Fruit fly (Drosophila melanogaster) whole organism, embryonic: ENCODE measurements around the gene Nepl14.

Experiments used
- Ada2b ChIP-seq: fragments of 200-800 bp; sonication (Bioruptor generic); IDR thresholded peaks from 2 replicates; pipeline ENCODE4 v1.3.6; 2022; ENCODE audit warnings: missing biosample characterization, missing genetic modification characterization
- Atf-2 ChIP-seq: fragments of 200-800 bp; sonication (Bioruptor generic); optimal IDR thresholded peaks from 2 replicates; lab custom pipeline; 2016; ENCODE audit warnings: missing biosample characterization, missing genetic modification characterization
- Awh ChIP-seq: fragments of 200-800 bp; sonication (Bioruptor generic); IDR thresholded peaks from 2 replicates; pipeline ENCODE4, ENCODE4 v1.3.6; 2022; ENCODE audit warnings: missing biosample characterization, missing genetic modification characterization
- CG11696 ChIP-seq: fragments of 200-800 bp; sonication (Bioruptor generic); IDR thresholded peaks from 2 replicates; pipeline ENCODE4 v1.3.6; 2022; ENCODE audit warnings: missing biosample characterization, missing genetic modification characterization
- CG1233 ChIP-seq: fragments of 200-800 bp; sonication (Bioruptor generic); optimal IDR thresholded peaks from 4 replicates; lab custom pipeline; 2018; ENCODE audit warnings: missing biosample characterization, mild to moderate bottlenecking, missing genetic modification characterization
- CG14710 ChIP-seq: fragments of 200-800 bp; sonication (Bioruptor generic); optimal IDR thresholded peaks from 3 replicates; lab custom pipeline; 2019; ENCODE audit warnings: missing biosample characterization, mild to moderate bottlenecking, missing genetic modification characterization, moderate library complexity
- CG14860 ChIP-seq: fragments of 200-800 bp; sonication (Bioruptor generic); IDR thresholded peaks from 3 replicates; pipeline ENCODE4 v1.3.6; 2022; ENCODE audit warnings: missing biosample characterization, missing genetic modification characterization; ENCODE audit not compliant: partially characterized antibody
- CG15269 ChIP-seq: fragments of 200-800 bp; sonication (Bioruptor generic); optimal IDR thresholded peaks from 2 replicates; lab custom pipeline; 2018; ENCODE audit warnings: missing biosample characterization, mild to moderate bottlenecking, missing genetic modification characterization, moderate library complexity
- CG2129 ChIP-seq: fragments of 200-800 bp; sonication (Bioruptor generic); IDR thresholded peaks from 2 replicates; pipeline ENCODE4 v1.3.6; 2022; ENCODE audit warnings: missing biosample characterization, missing genetic modification characterization; ENCODE audit not compliant: partially characterized antibody
- CG4404 ChIP-seq: fragments of 200-800 bp; sonication (Bioruptor generic); IDR thresholded peaks from 2 replicates; pipeline ENCODE4 v1.3.6; 2022; ENCODE audit warnings: missing biosample characterization, missing genetic modification characterization
- CG4424 ChIP-seq: fragments of 200-800 bp; sonication (Bioruptor generic); optimal IDR thresholded peaks from 3 replicates; lab custom pipeline; 2016; ENCODE audit warnings: missing biosample characterization, missing genetic modification characterization
- CG4820 ChIP-seq: fragments of 200-800 bp; sonication (Bioruptor generic); optimal IDR thresholded peaks from 3 replicates; lab custom pipeline; 2016; ENCODE audit warnings: missing biosample characterization, missing genetic modification characterization
- CG7357 ChIP-seq: fragments of 200-800 bp; sonication (Bioruptor generic); IDR thresholded peaks from 3 replicates; pipeline ENCODE4 v1.3.6; 2022; ENCODE audit warnings: missing biosample characterization, missing genetic modification characterization
- CG7372 ChIP-seq: fragments of 200-800 bp; sonication (Bioruptor generic); IDR thresholded peaks from 2 replicates; pipeline ENCODE4 v1.3.6; 2022; ENCODE audit warnings: missing biosample characterization, missing genetic modification characterization
- CG7556 ChIP-seq: fragments of 200-800 bp; sonication (Bioruptor generic); optimal IDR thresholded peaks from 2 replicates; lab custom pipeline; 2017; ENCODE audit warnings: missing biosample characterization, mild to moderate bottlenecking, missing genetic modification characterization
- CG8290 ChIP-seq, 3 experiments: fragments of 200-800 bp; sonication (Bioruptor generic); optimal IDR thresholded peaks; 2 replicates each; lab custom pipeline; 2016 to 2019; ENCODE audit warnings: missing biosample characterization in 3 of 3, missing genetic modification characterization in 3 of 3, mild to moderate bottlenecking in 2 of 3, moderate library complexity in 1 of 3
- D19B ChIP-seq: fragments of 200-800 bp; sonication (Bioruptor generic); optimal IDR thresholded peaks from 2 replicates; lab custom pipeline; 2017; ENCODE audit warnings: missing biosample characterization, mild to moderate bottlenecking, missing genetic modification characterization
- Dad ChIP-seq: fragments of 200-800 bp; sonication (Bioruptor generic); optimal IDR thresholded peaks from 3 replicates; lab custom pipeline; 2016; ENCODE audit warnings: missing biosample characterization, missing genetic modification characterization
- Dp ChIP-seq: fragments of 200-800 bp; sonication (Bioruptor generic); optimal IDR thresholded peaks from 2 replicates; lab custom pipeline; 2018; ENCODE audit warnings: missing biosample characterization, mild to moderate bottlenecking, missing genetic modification characterization, moderate library complexity
- Fer3 ChIP-seq: fragments of 200-800 bp; sonication (Bioruptor generic); optimal IDR thresholded peaks from 2 replicates; lab custom pipeline; 2018; ENCODE audit warnings: missing biosample characterization, mild to moderate bottlenecking, missing genetic modification characterization, moderate library complexity
- HLHmδ ChIP-seq: fragments of 200-800 bp; sonication (Bioruptor generic); optimal IDR thresholded peaks from 2 replicates; lab custom pipeline; 2018; ENCODE audit warnings: missing biosample characterization, mild to moderate bottlenecking, missing genetic modification characterization, moderate library complexity
- Hr51 ChIP-seq, 2 experiments: fragments of 200-800 bp; sonication (Bioruptor generic); optimal IDR thresholded peaks; 2 replicates in 1 of 2; 3 replicates in 1 of 2; lab custom pipeline; 2016 to 2018; ENCODE audit warnings: missing biosample characterization in 2 of 2, missing genetic modification characterization in 2 of 2, mild to moderate bottlenecking in 1 of 2, moderate library complexity in 1 of 2
- Meics ChIP-seq: fragments of 200-800 bp; sonication (Bioruptor generic); optimal IDR thresholded peaks from 2 replicates; lab custom pipeline; 2017; ENCODE audit warnings: missing biosample characterization, mild to moderate bottlenecking, missing genetic modification characterization
- Mrtf ChIP-seq: fragments of 200-800 bp; sonication (Bioruptor generic); IDR thresholded peaks from 3 replicates; pipeline ENCODE4 v1.3.6; 2022; ENCODE audit warnings: missing biosample characterization, missing genetic modification characterization
- NFAT ChIP-seq: fragments of 200-800 bp; sonication (Bioruptor generic); IDR thresholded peaks from 2 replicates; pipeline ENCODE4 v1.3.6; 2022; ENCODE audit warnings: missing biosample characterization, missing genetic modification characterization
- NK7.1 ChIP-seq: fragments of 200-800 bp; sonication (Bioruptor generic); optimal IDR thresholded peaks from 3 replicates; lab custom pipeline; 2016; ENCODE audit warnings: missing biosample characterization, missing genetic modification characterization
- Oli ChIP-seq: fragments of 200-800 bp; sonication (Bioruptor generic); optimal IDR thresholded peaks from 2 replicates; lab custom pipeline; 2018; ENCODE audit warnings: missing biosample characterization, mild to moderate bottlenecking, missing genetic modification characterization, moderate library complexity
- Pdp1 ChIP-seq, 2 experiments: fragments of 200-800 bp; sonication (Bioruptor generic); optimal IDR thresholded peaks; 3 replicates each; lab custom pipeline; 2016; ENCODE audit warnings: missing biosample characterization in 2 of 2, missing genetic modification characterization in 2 of 2, mild to moderate bottlenecking in 1 of 2, moderate library complexity in 1 of 2
- Six4 ChIP-seq: fragments of 200-800 bp; sonication (Bioruptor generic); optimal IDR thresholded peaks from 2 replicates; lab custom pipeline; 2016; ENCODE audit warnings: missing biosample characterization, missing genetic modification characterization
- Sry-β ChIP-seq: fragments of 200-800 bp; sonication (Bioruptor generic); optimal IDR thresholded peaks from 2 replicates; lab custom pipeline; 2018; ENCODE audit warnings: missing biosample characterization, mild to moderate bottlenecking, missing genetic modification characterization, moderate library complexity
- ase ChIP-seq: fragments of 200-800 bp; sonication (Bioruptor generic); IDR thresholded peaks from 3 replicates; pipeline ENCODE4 v1.3.6; 2022; ENCODE audit warnings: missing biosample characterization, missing genetic modification characterization
- bcd ChIP-seq: fragments of 200-800 bp; sonication (Bioruptor generic); optimal IDR thresholded peaks from 2 replicates; lab custom pipeline; 2017; ENCODE audit warnings: missing biosample characterization, mild to moderate bottlenecking, missing genetic modification characterization
- btn ChIP-seq: fragments of 200-800 bp; sonication (Bioruptor generic); optimal IDR thresholded peaks from 2 replicates; lab custom pipeline; 2016; ENCODE audit warnings: missing biosample characterization, missing genetic modification characterization
- chn ChIP-seq: fragments of 200-800 bp; sonication (Bioruptor generic); optimal IDR thresholded peaks from 2 replicates; lab custom pipeline; 2016; ENCODE audit warnings: missing biosample characterization, missing genetic modification characterization
- crc ChIP-seq: fragments of 200-800 bp; sonication (Bioruptor generic); optimal IDR thresholded peaks from 2 replicates; lab custom pipeline; 2016; ENCODE audit warnings: missing biosample characterization, missing genetic modification characterization
- ewg ChIP-seq: fragments of 200-800 bp; sonication (Bioruptor generic); optimal IDR thresholded peaks from 3 replicates; lab custom pipeline; 2017; ENCODE audit warnings: mild to moderate bottlenecking, missing biosample characterization, missing genetic modification reagents, missing genetic modification characterization
- fd64A ChIP-seq: fragments of 200-800 bp; sonication (Bioruptor generic); optimal IDR thresholded peaks from 3 replicates; lab custom pipeline; 2018; ENCODE audit warnings: missing biosample characterization, mild to moderate bottlenecking, missing genetic modification characterization
- gce ChIP-seq: fragments of 200-800 bp; sonication (Bioruptor generic); IDR thresholded peaks from 3 replicates; pipeline ENCODE4 v1.3.6; 2022; ENCODE audit warnings: missing biosample characterization, missing genetic modification characterization
- hth ChIP-seq: fragments of >200 bp; optimal IDR thresholded peaks from 2 replicates; lab custom pipeline; 2017; ENCODE audit warnings: inconsistent platforms
- inv ChIP-seq: fragments of 200-800 bp; sonication (Bioruptor generic); IDR thresholded peaks from 2 replicates; pipeline ENCODE4 v1.3.6; 2022; ENCODE audit warnings: missing biosample characterization, missing genetic modification characterization; ENCODE audit not compliant: partially characterized antibody
- lilli ChIP-seq: fragments of 200-800 bp; sonication (Bioruptor generic); optimal IDR thresholded peaks from 3 replicates; lab custom pipeline; 2016; ENCODE audit warnings: missing biosample characterization, missing genetic modification characterization
- nom ChIP-seq: fragments of 200-800 bp; sonication (Bioruptor generic); optimal IDR thresholded peaks from 2 replicates; lab custom pipeline; 2017; ENCODE audit warnings: missing biosample characterization, missing genetic modification characterization, mild to moderate bottlenecking, moderate library complexity, missing genetic modification reagents
- pb ChIP-seq: fragments of 200-800 bp; sonication (Bioruptor generic); optimal IDR thresholded peaks from 3 replicates; lab custom pipeline; 2016; ENCODE audit warnings: missing biosample characterization, missing genetic modification characterization
- ranshi ChIP-seq: fragments of 200-800 bp; sonication (Bioruptor generic); IDR thresholded peaks from 2 replicates; pipeline ENCODE4 v1.3.6; 2022; ENCODE audit warnings: missing biosample characterization, missing genetic modification characterization
- scrt ChIP-seq: fragments of 200-800 bp; sonication (Bioruptor generic); optimal IDR thresholded peaks from 2 replicates; lab custom pipeline; 2018; ENCODE audit warnings: missing biosample characterization, mild to moderate bottlenecking, missing genetic modification characterization, moderate library complexity
- sens ChIP-seq: fragments of 200-800 bp; sonication (Bioruptor generic); peaks from one replicate; lab custom pipeline; 2016; ENCODE audit warnings: missing biosample characterization, missing genetic modification characterization
- stc ChIP-seq: fragments of 200-800 bp; sonication (Bioruptor generic); IDR thresholded peaks from 2 replicates; pipeline ENCODE4 v1.3.6; 2022; ENCODE audit warnings: missing biosample characterization, missing genetic modification characterization
- stwl ChIP-seq: fragments of 200-800 bp; sonication (Bioruptor generic); optimal IDR thresholded peaks from 3 replicates; lab custom pipeline; 2018; ENCODE audit warnings: missing biosample characterization, mild to moderate bottlenecking, missing genetic modification characterization, moderate library complexity
- tna ChIP-seq: fragments of 200-800 bp; sonication (Bioruptor generic); IDR thresholded peaks from 2 replicates; pipeline ENCODE4 v1.3.6; 2022; ENCODE audit warnings: missing biosample characterization, missing genetic modification characterization; ENCODE audit not compliant: partially characterized antibody
- wdn ChIP-seq: fragments of 200-800 bp; sonication (Bioruptor generic); IDR thresholded peaks from 2 replicates; pipeline ENCODE4 v1.3.6; 2022; ENCODE audit warnings: missing biosample characterization, missing genetic modification characterization
- yki ChIP-seq: fragments of >200 bp; optimal IDR thresholded peaks from 3 replicates; lab custom pipeline; 2018
- zfh1 ChIP-seq: fragments of 200-800 bp; sonication (Bioruptor generic); IDR thresholded peaks from 3 replicates; pipeline ENCODE4 v1.3.6; 2022; ENCODE audit warnings: missing biosample characterization, missing genetic modification characterization

Gene Nepl14

DNA sequence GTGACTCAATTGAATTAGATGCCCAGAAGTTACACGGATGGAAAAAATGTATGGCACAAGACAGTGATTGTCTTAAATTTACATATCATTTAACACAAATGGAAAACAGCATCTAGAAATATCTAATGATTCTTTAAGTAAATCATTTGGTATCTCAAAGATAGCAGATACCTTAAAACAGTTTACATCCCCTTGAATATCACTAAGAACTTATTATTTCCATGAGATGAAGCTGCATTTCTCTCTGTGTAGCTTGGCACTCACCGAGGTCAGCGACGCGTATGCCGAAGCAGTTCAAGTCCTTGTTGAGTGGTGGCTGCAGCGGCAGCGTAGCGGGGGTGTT lies 43.9 kb downstream of the Nepl14 start (continued):
- TF ChIP-seq chn (GFP tag; lab: Kevin White, UChicago) (no peak), CG2129 (no peak), ranshi (GFP tag; lab: Robert Waterston, UW) (no peak), sens (GFP tag; lab: Kevin White, UChicago) (peak; percentile 86), CG15269 (tag; lab: Kevin White, UChicago) (no peak), CG4820 (no peak), stwl (tag; lab: Kevin White, UChicago) (no peak), zfh1 (no peak), D19B (GFP tag; lab: Kevin White, UChicago) (no peak), lilli (GFP tag; lab: Kevin White, UChicago) (peak; percentile 14), scrt (GFP tag; lab: Kevin White, UChicago) (no peak), btn (no peak), bcd (peak; percentile 7), NK7.1 (no peak), Sry-β (no peak), nom (GFP tag; lab: Kevin White, UChicago) (no peak), stc (GFP tag; lab: Robert Waterston, UW) (no peak), inv (GFP tag; lab: Robert Waterston, UW) (no peak), Six4 (GFP tag; lab: Kevin White, UChicago) (no peak), Ada2b (GFP tag; lab: Robert Waterston, UW) (no peak), CG7372 (no peak), Atf-2 (GFP tag; lab: Kevin White, UChicago) (no peak), CG7556 (GFP tag; lab: Kevin White, UChicago) (peak; percentile 46), CG8290 (GFP tag; optimal IDR thresholded peaks at IDR 0.05; lab: Kevin White, UChicago) (no peak), CG8290 (tag; optimal IDR thresholded peaks at IDR 0.05; lab: Kevin White, UChicago) (no peak), pb (GFP tag; lab: Kevin White, UChicago) (no peak), CG1233 (peak; percentile 3), Hr51 (GFP tag; optimal IDR thresholded peaks at IDR 0.05; lab: Kevin White, UChicago) (peak in 1 of 2 experiments; percentile 41), wdn (GFP tag; lab: Robert Waterston, UW) (no peak), hth (lab: Kevin White, UChicago) (no peak), CG4424 (GFP tag; lab: Kevin White, UChicago) (peak; percentile 19), crc (no peak), HLHmδ (GFP tag; lab: Kevin White, UChicago) (no peak), ase (GFP tag; lab: Robert Waterston, UW) (no peak), Mrtf (no peak), CG14860 (no peak), ewg (GFP tag; lab: Kevin White, UChicago) (no peak), Oli (peak; percentile 44), fd64A (GFP tag; lab: Kevin White, UChicago) (no peak), Fer3 (peak; percentile 16), tna (GFP tag; lab: Robert Waterston, UW) (no peak), Pdp1 (GFP tag; optimal IDR thresholded peaks at IDR 0.05; lab: Kevin White, UChicago) (no peak), Dp (GFP tag; lab: Kevin White, UChicago) (no peak), yki (no peak), CG14710 (tag; lab: Kevin White, UChicago) (peak; percentile 55), CG4404 (GFP tag; lab: Robert Waterston, UW) (no peak), CG7357 (no peak), Awh (no peak), NFAT (GFP tag; lab: Robert Waterston, UW) (no peak), CG11696 (GFP tag; lab: Robert Waterston, UW) (no peak), Dad (GFP tag; lab: Kevin White, UChicago) (no peak), gce (GFP tag; lab: Robert Waterston, UW) (no peak), Meics (GFP tag; lab: Kevin White, UChicago) (peak; percentile 6)
